Fruit fly (Drosophila melanogaster) Kc167 (cell line): ENCODE results near the gene Ankle2.

Experiments used
- h ChIP-seq: fragments of >200 bp; optimal IDR thresholded peaks from 3 replicates; lab custom pipeline; 2018; ENCODE audit warnings: missing external identifiers
- psq ChIP-seq: fragments of >200 bp; optimal IDR thresholded peaks from 2 replicates; lab custom pipeline; 2017; ENCODE audit warnings: missing external identifiers

DNA sequence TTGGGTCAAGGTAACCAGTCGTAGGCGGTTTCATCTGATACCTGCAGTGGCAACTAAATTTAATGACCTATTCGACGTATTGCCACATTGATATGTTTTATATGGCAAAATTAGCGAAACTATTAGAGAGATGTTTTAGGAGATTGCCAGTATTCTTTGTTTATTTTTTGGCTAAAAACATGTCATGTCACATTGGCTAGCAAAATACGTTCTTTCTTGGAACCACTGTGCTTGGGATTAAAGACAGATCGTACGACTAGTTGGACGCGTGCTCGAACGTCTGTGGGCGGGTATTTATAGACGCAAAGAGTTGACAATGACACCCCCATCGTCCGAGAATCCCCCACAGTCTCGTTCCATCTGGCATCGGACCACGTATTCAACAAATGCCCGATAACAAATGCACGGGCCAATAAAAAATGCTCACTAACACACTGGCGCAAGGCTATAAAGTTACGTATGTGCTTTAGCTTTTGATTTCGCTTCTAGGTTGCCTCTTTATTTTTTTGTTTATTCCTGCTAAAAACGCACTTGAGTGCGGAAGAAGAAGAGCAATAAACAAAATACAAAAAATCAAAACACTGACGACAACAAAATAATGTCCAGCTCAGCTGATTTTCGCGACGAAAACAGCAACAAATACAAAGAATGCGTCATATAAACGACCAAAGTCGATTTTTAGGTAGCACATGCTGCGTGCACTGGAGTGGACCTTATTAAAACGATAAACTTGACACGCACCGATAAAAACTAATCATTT lies 45.4 kb upstream of the Ankle2 start:
- TF ChIP-seq psq (lab: Kevin White, UChicago) (no peak), h (no peak)
